Worm (Caenorhabditis elegans) whole organism, L3 larva: Measurements from ENCODE around the gene nhr-282.

Experiments
- aly-2 ChIP-seq: fragments of 150-350 bp; optimal IDR thresholded peaks from 2 replicates; lab custom pipeline; 2014; ENCODE audit warnings: missing biosample characterization, missing genetic modification characterization
- ceh-16 ChIP-seq: sonication (generic microtip); optimal IDR thresholded peaks from 2 replicates; lab custom pipeline; 2017; ENCODE audit warnings: missing biosample characterization, missing genetic modification characterization
- ceh-28 ChIP-seq: fragments of 150-350 bp; optimal IDR thresholded peaks from 2 replicates; lab custom pipeline; 2014; ENCODE audit warnings: missing biosample characterization, missing genetic modification reagents, missing genetic modification characterization
- ceh-82 ChIP-seq: fragments of 150-350 bp; optimal IDR thresholded peaks from 2 replicates; lab custom pipeline; 2014; ENCODE audit warnings: missing biosample characterization, missing genetic modification characterization
- ceh-9 ChIP-seq: sonication (generic microtip); optimal IDR thresholded peaks from 2 replicates; lab custom pipeline; 2018; ENCODE audit warnings: missing biosample characterization, missing genetic modification characterization
- egl-27 ChIP-seq: sonication (generic microtip); optimal IDR thresholded peaks from 4 replicates; lab custom pipeline; 2017; ENCODE audit warnings: missing biosample characterization, missing genetic modification reagents, missing genetic modification characterization
- egl-5 ChIP-seq: fragments of 150-350 bp; optimal IDR thresholded peaks from 2 replicates; lab custom pipeline; 2017; ENCODE audit warnings: missing biosample characterization, missing genetic modification reagents, missing genetic modification characterization, inconsistent platforms
- elt-1 ChIP-seq: fragments of 150-350 bp; optimal IDR thresholded peaks from 2 replicates; lab custom pipeline; 2014; ENCODE audit warnings: missing biosample characterization, missing genetic modification characterization
- fos-1 ChIP-seq: fragments of 150-350 bp; optimal IDR thresholded peaks from 2 replicates; lab custom pipeline; 2014; ENCODE audit warnings: missing biosample characterization, missing genetic modification characterization
- hmg-11 ChIP-seq: sonication (generic microtip); optimal IDR thresholded peaks from 2 replicates; lab custom pipeline; 2016; ENCODE audit warnings: missing genetic modification characterization, missing compliant biosample characterization
- jun-1 ChIP-seq: fragments of 150-350 bp; optimal IDR thresholded peaks from 2 replicates; lab custom pipeline; 2014; ENCODE audit warnings: missing biosample characterization, missing genetic modification reagents, missing genetic modification characterization
- nhr-12 ChIP-seq: fragments of 150-350 bp; optimal IDR thresholded peaks from 2 replicates; lab custom pipeline; 2014; ENCODE audit warnings: missing biosample characterization, missing genetic modification characterization
- nhr-237 ChIP-seq: fragments of 150-350 bp; optimal IDR thresholded peaks from 2 replicates; lab custom pipeline; 2014; ENCODE audit warnings: missing biosample characterization, missing genetic modification characterization
- nhr-28 ChIP-seq: fragments of 150-350 bp; optimal IDR thresholded peaks from 2 replicates; lab custom pipeline; 2014; ENCODE audit warnings: missing biosample characterization, missing genetic modification characterization
- nhr-43 ChIP-seq: sonication (generic microtip); optimal IDR thresholded peaks from 2 replicates; lab custom pipeline; 2016; ENCODE audit warnings: mild to moderate bottlenecking, missing genetic modification characterization, missing compliant biosample characterization; ENCODE audit not compliant: poor library complexity, severe bottlenecking
- nhr-67 ChIP-seq: fragments of 150-350 bp; optimal IDR thresholded peaks from 2 replicates; lab custom pipeline; 2014; ENCODE audit warnings: missing biosample characterization, missing genetic modification characterization
- nhr-76 ChIP-seq: fragments of 150-350 bp; sonication (generic microtip); optimal IDR thresholded peaks from 5 replicates; lab custom pipeline; 2014; ENCODE audit warnings: missing biosample characterization, missing genetic modification characterization
- nhr-77 ChIP-seq: fragments of 150-350 bp; optimal IDR thresholded peaks from 2 replicates; lab custom pipeline; 2014; ENCODE audit warnings: missing biosample characterization, missing genetic modification characterization
- pha-4 ChIP-seq: fragments of 150-350 bp; optimal IDR thresholded peaks from 2 replicates; lab custom pipeline; 2014; ENCODE audit warnings: missing biosample characterization, missing genetic modification reagents, missing genetic modification characterization
- skn-1 ChIP-seq: fragments of 150-350 bp; optimal IDR thresholded peaks from 2 replicates; lab custom pipeline; 2014; ENCODE audit warnings: missing biosample characterization, missing genetic modification characterization
- snpc-4 ChIP-seq: fragments of 150-350 bp; optimal IDR thresholded peaks from 2 replicates; lab custom pipeline; 2014; ENCODE audit warnings: missing biosample characterization, missing genetic modification characterization
- tbx-2 ChIP-seq: sonication (generic microtip); optimal IDR thresholded peaks from 2 replicates; lab custom pipeline; 2016; ENCODE audit warnings: mild to moderate bottlenecking, missing genetic modification characterization, missing compliant biosample characterization
- unc-39 ChIP-seq: sonication (generic microtip); optimal IDR thresholded peaks from 4 replicates; lab custom pipeline; 2017; ENCODE audit warnings: missing biosample characterization, missing genetic modification characterization
- zag-1 ChIP-seq: fragments of 150-350 bp; optimal IDR thresholded peaks from 2 replicates; lab custom pipeline; 2014; ENCODE audit warnings: missing biosample characterization, missing genetic modification characterization
- ztf-11 ChIP-seq: fragments of 150-350 bp; optimal IDR thresholded peaks from 2 replicates; lab custom pipeline; 2014; ENCODE audit warnings: missing biosample characterization, missing genetic modification characterization

nhr-282 gene

DNA sequence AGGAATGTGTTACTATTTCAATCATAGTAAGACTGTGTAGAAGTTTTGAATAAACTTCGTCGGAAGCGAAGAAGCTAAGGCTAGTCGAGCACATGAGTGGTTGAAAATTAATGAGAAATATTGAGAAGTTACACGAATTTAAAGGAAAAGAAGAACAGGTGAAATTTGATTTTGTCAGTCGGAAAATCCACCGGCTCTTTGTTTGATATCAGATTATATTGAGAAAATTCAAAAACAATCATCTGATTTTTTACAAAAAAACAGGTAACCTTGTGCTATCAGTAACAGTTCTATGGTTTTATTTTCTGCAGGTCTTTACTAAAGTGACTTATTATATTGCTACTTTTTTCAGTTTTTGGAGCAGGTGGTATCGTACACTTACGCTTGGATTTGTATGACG is 46.2 kb downstream of the nhr-282 start, which contains the start of gene srh-148:
Gene srh-148 (minus strand): TSS at position 101 of the 400 bp plus-strand sequence.
- TF ChIP-seq nhr-67 (tag; lab: Kevin White, UChicago): no peak
- TF ChIP-seq nhr-28: no peak
- TF ChIP-seq egl-5: no peak
- TF ChIP-seq ztf-11 (tag; lab: Kevin White, UChicago): no peak
- no peak for TF ChIP-seq jun-1 (tag; lab: Kevin White, UChicago)
- no peak for TF ChIP-seq nhr-237 (tag; lab: Kevin White, UChicago)
- no peak for TF ChIP-seq skn-1 (tag; lab: Kevin White, UChicago)
- TF ChIP-seq zag-1: no peak
- TF ChIP-seq nhr-76 (tag; lab: Kevin White, UChicago): no peak
- no peak for TF ChIP-seq nhr-77 (tag; lab: Kevin White, UChicago)
- no peak for TF ChIP-seq hmg-11 (tag; lab: Kevin White, UChicago)
- TF ChIP-seq ceh-28 (tag; lab: Kevin White, UChicago): no peak
- TF ChIP-seq tbx-2: no peak
- TF ChIP-seq nhr-43: no peak
- TF ChIP-seq egl-27 (tag; lab: Kevin White, UChicago): no peak
- no peak for TF ChIP-seq ceh-9 (tag; lab: Kevin White, UChicago)

- TF ChIP-seq pha-4 (tag; lab: Kevin White, UChicago): no peak
- TF ChIP-seq unc-39: no peak
- TF ChIP-seq fos-1: no peak
- no peak for TF ChIP-seq snpc-4 (tag; lab: Kevin White, UChicago)
- no peak for TF ChIP-seq ceh-16 (tag; lab: Kevin White, UChicago)
- no peak for TF ChIP-seq nhr-12
- no peak for TF ChIP-seq nhr-43
- TF ChIP-seq ceh-82 (tag; lab: Kevin White, UChicago): no peak
- no peak for TF ChIP-seq aly-2 (tag; lab: Kevin White, UChicago)
- no peak for TF ChIP-seq elt-1 (tag; lab: Kevin White, UChicago)
- no peak for TF ChIP-seq nhr-237 (tag; lab: Kevin White, UChicago)
Measured at ce11 chrV:15862599-15862998, 50.5 kb downstream of the nhr-282 start, which contains the start of gene srz-12. Gene srz-12 (minus strand): TSS chrV:15862699.
